Fruit fly (Drosophila melanogaster): ENCODE measurements around the gene Brd7-9.
A peak's percentile ranks its signal among the peaks of the same experiment; 100 is the strongest.

Brd7-9 gene

dm6 chr2L:7771891-7772290 is 10.8 kb upstream of the Brd7-9 start:
- TF ChIP-seq Optix (GFP tag; IDR thresholded peaks at IDR 0.05): 0 out of 3 replicates have a peak, but pooled peaks have one; percentile 12
- 0 out of 3 replicates have a peak, but pooled peaks have one; percentile 22 for TF ChIP-seq CG11456 (GFP tag; IDR thresholded peaks at IDR 0.05)
- TF ChIP-seq CG11560 (tag; IDR thresholded peaks at IDR 0.05): 0 out of 3 replicates have a peak, but pooled peaks have one; percentile 8
- TF ChIP-seq bowl (GFP tag; IDR thresholded peaks at IDR 0.05): 0 out of 2 replicates have a peak, but pooled peaks have one; percentile 36
- TF ChIP-seq sr (GFP tag; IDR thresholded peaks at IDR 0.05): 0 out of 3 replicates have a peak, but pooled peaks have one; percentile 33
- peak; percentile 5; the same call in 1 of the 2 replicates for TF ChIP-seq Rfx (GFP tag; IDR thresholded peaks at IDR 0.05)
- TF ChIP-seq nom (GFP tag; optimal IDR thresholded peaks at IDR 0.05): no peak
- TF ChIP-seq slbo (GFP tag; IDR thresholded peaks at IDR 0.05): peak; percentile 39
- TF ChIP-seq ase (GFP tag; IDR thresholded peaks at IDR 0.05): peak; percentile 4; the same call in 1 of the 3 replicates
- 0 out of 2 replicates have a peak, but pooled peaks have one; percentile 7 for TF ChIP-seq CG6689 (GFP tag; IDR thresholded peaks at IDR 0.05)
- peak; percentile 78 for TF ChIP-seq twi (tag; optimal IDR thresholded peaks at IDR 0.05)
- peak; percentile 60 for TF ChIP-seq CG17568 (GFP tag; optimal IDR thresholded peaks at IDR 0.05)
- TF ChIP-seq CG8478 (optimal IDR thresholded peaks at IDR 0.05): no peak
- TF ChIP-seq CG6813 (GFP tag; optimal IDR thresholded peaks at IDR 0.05): no peak

dm6 chr2L:7775260-7775659 is 7.4 kb upstream of the Brd7-9 start:
- TF ChIP-seq NC2β (GFP tag; optimal IDR thresholded peaks at IDR 0.05) (no peak), jing (GFP tag; optimal IDR thresholded peaks at IDR 0.05) (no peak), CG12104 (GFP tag; optimal IDR thresholded peaks at IDR 0.05) (no peak), dm (GFP tag; optimal IDR thresholded peaks at IDR 0.05) (no peak), CG4707 (GFP tag; optimal IDR thresholded peaks at IDR 0.05) (no peak), sr (GFP tag; IDR thresholded peaks at IDR 0.05) (no peak)

- TF ChIP-seq Scr (GFP tag; IDR thresholded peaks at IDR 0.05; ENCODE audit: partially characterized antibody) (no peak), Bteb2 (GFP tag; optimal IDR thresholded peaks at IDR 0.05) (no peak), CG9215 (GFP tag; IDR thresholded peaks at IDR 0.05) (no peak), luna (GFP tag; optimal IDR thresholded peaks at IDR 0.05) (no peak), ttk (GFP tag; IDR thresholded peaks at IDR 0.05) (no peak), otp (GFP tag; IDR thresholded peaks at IDR 0.05) (no peak), Dip3 (GFP tag; optimal IDR thresholded peaks at IDR 0.05) (no peak), emc (GFP tag; optimal IDR thresholded peaks at IDR 0.05) (no peak), HLHmδ (GFP tag; optimal IDR thresholded peaks at IDR 0.05) (no peak), pnt (GFP tag; optimal IDR thresholded peaks at IDR 0.05) (no peak), maf-S (GFP tag; optimal IDR thresholded peaks at IDR 0.05) (no peak), Deaf1 (tag; optimal IDR thresholded peaks at IDR 0.05) (no peak), Eip74EF (GFP tag; optimal IDR thresholded peaks at IDR 0.05) (no peak), dpn (GFP tag; optimal IDR thresholded peaks at IDR 0.05) (no peak), Antp (GFP tag; optimal IDR thresholded peaks at IDR 0.05) (no peak), CG2129 (GFP tag; IDR thresholded peaks at IDR 0.05; ENCODE audit: partially characterized antibody) (no peak), Sox100B (GFP tag; optimal IDR thresholded peaks at IDR 0.05) (peak; percentile 5), ken (GFP tag; IDR thresholded peaks at IDR 0.05) (no peak), CG12659 (GFP tag; optimal IDR thresholded peaks at IDR 0.05) (no peak), Dp (GFP tag; optimal IDR thresholded peaks at IDR 0.05) (no peak), Fer2 (tag; optimal IDR thresholded peaks at IDR 0.05) (peak; percentile 30), CG3838 (GFP tag; optimal IDR thresholded peaks at IDR 0.05) (no peak), kni (GFP tag; optimal IDR thresholded peaks at IDR 0.05) (no peak), Stat92E (GFP tag; optimal IDR thresholded peaks at IDR 0.05) (no peak), CG32767 (GFP tag; IDR thresholded peaks at IDR 0.05) (no peak), BtbVII (GFP tag; optimal IDR thresholded peaks at IDR 0.05) (peak; percentile 40), abd-A (tag; optimal IDR thresholded peaks at IDR 0.05) (no peak), dmrt99B (tag; optimal IDR thresholded peaks at IDR 0.05) (peak; percentile 32)
Observed at dm6 chr2L:7777979-7778692, 4.5 kb upstream of the Brd7-9 start, which contains the start of gene CG7179. TSS of gene CG7179 (minus strand) at chr2L:7778029.
